Worm (Caenorhabditis elegans) whole organism, young adult: ENCODE measurements around the gene sru-20.

ENCODE experiments used
- B0035.1 ChIP-seq: sonication (generic microtip); optimal IDR thresholded peaks from 2 replicates; lab custom pipeline; 2016; ENCODE audit warnings: missing genetic modification characterization, mild to moderate bottlenecking, missing compliant biosample characterization, missing genotype, missing genetic modification reagents
- B0336.3 ChIP-seq: fragments of 200-800 bp; sonication (Bioruptor generic); IDR thresholded peaks from 2 replicates; pipeline ENCODE4 v1.3.6; 2022; ENCODE audit warnings: missing genetic modification characterization, missing compliant biosample characterization
- C06A6.2 ChIP-seq: fragments of 200-800 bp; sonication (Bioruptor generic); conservative IDR thresholded peaks from 2 replicates; pipeline ENCODE4 v1.3.6; 2022; ENCODE audit warnings: missing genetic modification characterization, missing compliant biosample characterization
- C17E4.6 ChIP-seq: fragments of 200-800 bp; sonication (Bioruptor generic); IDR thresholded peaks from 2 replicates; pipeline ENCODE4 v1.3.6; 2022; ENCODE audit warnings: missing genetic modification reagents, missing genetic modification characterization, missing compliant biosample characterization
- F23B12.7 ChIP-seq: sonication (generic microtip); optimal IDR thresholded peaks from 2 replicates; lab custom pipeline; 2017; ENCODE audit warnings: missing genetic modification characterization, mild to moderate bottlenecking, missing compliant biosample characterization, antibody characterized with exemption, moderate library complexity; ENCODE audit not compliant: insufficient read depth
- F33H1.4 ChIP-seq: fragments of 200-800 bp; sonication (Bioruptor generic); IDR thresholded peaks from 2 replicates; pipeline ENCODE4 v1.3.6; 2022; ENCODE audit warnings: missing genetic modification reagents, missing genetic modification characterization, missing compliant biosample characterization
- F57A8.1 ChIP-seq: fragments of 200-800 bp; sonication (Bioruptor generic); optimal IDR thresholded peaks from 2 replicates; lab custom pipeline; 2018; ENCODE audit warnings: mild to moderate bottlenecking, missing genetic modification characterization, moderate library complexity, missing compliant biosample characterization
- T26A5.8 ChIP-seq: sonication (generic microtip); optimal IDR thresholded peaks from 2 replicates; lab custom pipeline; 2016; ENCODE audit warnings: missing genetic modification characterization, missing compliant biosample characterization
- Y53F4B.3 ChIP-seq: fragments of 200-800 bp; sonication (Bioruptor generic); IDR thresholded peaks from 2 replicates; pipeline ENCODE4 v1.3.6; 2022; ENCODE audit warnings: missing genetic modification reagents, missing genetic modification characterization, missing compliant biosample characterization
- athp-1 ChIP-seq: sonication (generic microtip); optimal IDR thresholded peaks from 2 replicates; lab custom pipeline; 2017; ENCODE audit warnings: mild to moderate bottlenecking, missing genetic modification characterization, missing compliant biosample characterization
- attf-6 ChIP-seq: fragments of 200-800 bp; sonication (Bioruptor generic); IDR thresholded peaks from 2 replicates; pipeline ENCODE4 v1.3.6; 2022; ENCODE audit warnings: missing genetic modification reagents, missing genetic modification characterization, missing compliant biosample characterization
- bed-1 ChIP-seq: fragments of 200-800 bp; sonication (Bioruptor generic); IDR thresholded peaks from 2 replicates; pipeline ENCODE4 v1.3.6; 2022; ENCODE audit warnings: missing genetic modification reagents, missing genetic modification characterization, missing compliant biosample characterization
- ceh-27 ChIP-seq: fragments of 200-800 bp; sonication (Bioruptor generic); optimal IDR thresholded peaks from 2 replicates; lab custom pipeline; 2018; ENCODE audit warnings: mild to moderate bottlenecking, missing genetic modification characterization, moderate library complexity, missing compliant biosample characterization
- ceh-58 ChIP-seq: fragments of 200-800 bp; sonication (Bioruptor generic); IDR thresholded peaks from 2 replicates; pipeline ENCODE4 v1.3.6; 2022; ENCODE audit warnings: missing genetic modification characterization, missing compliant biosample characterization
- efl-1 ChIP-seq: fragments of 150-350 bp; optimal IDR thresholded peaks from 2 replicates; lab custom pipeline; 2014; ENCODE audit warnings: missing biosample characterization, missing genetic modification reagents, missing genetic modification characterization
- ekl-4 ChIP-seq: fragments of 200-800 bp; sonication (Bioruptor generic); IDR thresholded peaks from 2 replicates; pipeline ENCODE4 v1.3.6; 2022; ENCODE audit warnings: missing genetic modification reagents, missing genetic modification characterization, missing compliant biosample characterization
- hmg-1.2 ChIP-seq: fragments of 200-800 bp; sonication (Bioruptor generic); IDR thresholded peaks from 2 replicates; pipeline ENCODE4 v1.3.6; 2022; ENCODE audit warnings: missing genetic modification reagents, missing genetic modification characterization, missing compliant biosample characterization
- lag-1 ChIP-seq: fragments of 200-800 bp; sonication (Bioruptor generic); IDR thresholded peaks from 2 replicates; pipeline ENCODE4 v1.3.6; 2022; ENCODE audit warnings: missing genetic modification reagents, missing genetic modification characterization, missing compliant biosample characterization
- let-526 ChIP-seq: fragments of 200-800 bp; sonication (Bioruptor generic); IDR thresholded peaks from 2 replicates; pipeline ENCODE4 v1.3.6; 2022; ENCODE audit warnings: missing genetic modification reagents, missing genetic modification characterization, missing compliant biosample characterization
- lin-26 ChIP-seq: fragments of 200-800 bp; sonication (Bioruptor generic); IDR thresholded peaks from 2 replicates; pipeline ENCODE4 v1.3.6; 2022; ENCODE audit warnings: missing genetic modification reagents, missing genetic modification characterization, missing compliant biosample characterization
- lin-54 ChIP-seq: fragments of 200-800 bp; sonication (Bioruptor generic); optimal IDR thresholded peaks from 2 replicates; lab custom pipeline; 2018; ENCODE audit warnings: mild to moderate bottlenecking, missing genetic modification characterization, missing compliant biosample characterization
- lsy-27 ChIP-seq: sonication (generic microtip); optimal IDR thresholded peaks from 2 replicates; lab custom pipeline; 2017; ENCODE audit warnings: missing genetic modification characterization, mild to moderate bottlenecking, missing compliant biosample characterization, antibody characterized with exemption, missing genotype, borderline replicate concordance; ENCODE audit not compliant: insufficient read depth
- madf-10 ChIP-seq: sonication (generic microtip); optimal IDR thresholded peaks from 2 replicates; lab custom pipeline; 2016; ENCODE audit warnings: mild to moderate bottlenecking, missing genetic modification characterization, missing compliant biosample characterization
- madf-3 ChIP-seq: fragments of 200-800 bp; sonication (Bioruptor generic); IDR thresholded peaks from 2 replicates; pipeline ENCODE4 v1.3.6; 2022; ENCODE audit warnings: missing genetic modification reagents, missing genetic modification characterization, missing compliant biosample characterization
- mel-28 ChIP-seq: sonication (generic microtip); optimal IDR thresholded peaks from 2 replicates; lab custom pipeline; 2016; ENCODE audit warnings: borderline replicate concordance, mild to moderate bottlenecking, missing genetic modification characterization, missing compliant biosample characterization
- nfya-1 ChIP-seq: sonication (generic microtip); optimal IDR thresholded peaks from 2 replicates; lab custom pipeline; 2017; ENCODE audit warnings: antibody characterized with exemption, missing compliant biosample characterization, missing genetic modification characterization, borderline replicate concordance; ENCODE audit not compliant: insufficient read depth
- nhr-80 ChIP-seq: sonication (generic microtip); optimal IDR thresholded peaks from 2 replicates; lab custom pipeline; 2016; ENCODE audit warnings: missing genetic modification characterization, missing compliant biosample characterization
- pha-4 ChIP-seq: fragments of 150-350 bp; sonication (generic microtip); optimal IDR thresholded peaks from 2 replicates; lab custom pipeline; 2014; ENCODE audit warnings: missing biosample characterization, missing genetic modification reagents, missing genetic modification characterization
- rec-8 ChIP-seq, 2 experiments: sonication (generic microtip); optimal IDR thresholded peaks; 2 replicates each; lab custom pipeline; 2016; ENCODE audit warnings: mild to moderate bottlenecking in 2 of 2, missing genetic modification characterization in 2 of 2, missing genetic modification reagents in 2 of 2, missing genotype in 2 of 2, missing biosample characterization in 1 of 2, missing compliant biosample characterization in 1 of 2, moderate library complexity in 1 of 2
- sdz-38 ChIP-seq: sonication (generic microtip); optimal IDR thresholded peaks from 2 replicates; lab custom pipeline; 2016; ENCODE audit warnings: missing genotype, missing genetic modification characterization, missing compliant biosample characterization
- sea-2 ChIP-seq: fragments of 200-800 bp; sonication (Bioruptor generic); IDR thresholded peaks from 2 replicates; pipeline ENCODE4 v1.3.6; 2022; ENCODE audit warnings: missing genetic modification characterization, missing compliant biosample characterization
- snpc-3.4 ChIP-seq: sonication (generic microtip); optimal IDR thresholded peaks from 2 replicates; lab custom pipeline; 2017; ENCODE audit warnings: missing genetic modification characterization, mild to moderate bottlenecking, missing compliant biosample characterization, antibody characterized with exemption, moderate library complexity, missing genotype, missing genetic modification reagents
- somi-1 ChIP-seq: fragments of 200-800 bp; sonication (Bioruptor generic); optimal IDR thresholded peaks from 2 replicates; lab custom pipeline; 2018; ENCODE audit warnings: mild to moderate bottlenecking, missing genetic modification characterization, missing compliant biosample characterization
- unc-130 ChIP-seq: sonication (generic microtip); optimal IDR thresholded peaks from 2 replicates; lab custom pipeline; 2016; ENCODE audit warnings: missing genetic modification reagents, missing genetic modification characterization, missing compliant biosample characterization
- unc-62 ChIP-seq: fragments of 150-350 bp; optimal IDR thresholded peaks from 2 replicates; lab custom pipeline; 2014; ENCODE audit warnings: missing biosample characterization, missing genetic modification reagents, missing genetic modification characterization
- xnd-1 ChIP-seq: sonication (generic microtip); optimal IDR thresholded peaks from 2 replicates; lab custom pipeline; 2016; ENCODE audit warnings: missing genotype, missing genetic modification reagents, missing genetic modification characterization, missing compliant biosample characterization
- zim-3 ChIP-seq: sonication (generic microtip); optimal IDR thresholded peaks from 2 replicates; lab custom pipeline; 2017; ENCODE audit warnings: mild to moderate bottlenecking, missing genetic modification characterization, moderate library complexity, missing compliant biosample characterization
- ztf-25 ChIP-seq: fragments of 200-800 bp; sonication (Bioruptor generic); IDR thresholded peaks from 2 replicates; pipeline ENCODE4 v1.3.6; 2022; ENCODE audit warnings: missing genetic modification reagents, missing genetic modification characterization, missing compliant biosample characterization

Gene sru-20

DNA sequence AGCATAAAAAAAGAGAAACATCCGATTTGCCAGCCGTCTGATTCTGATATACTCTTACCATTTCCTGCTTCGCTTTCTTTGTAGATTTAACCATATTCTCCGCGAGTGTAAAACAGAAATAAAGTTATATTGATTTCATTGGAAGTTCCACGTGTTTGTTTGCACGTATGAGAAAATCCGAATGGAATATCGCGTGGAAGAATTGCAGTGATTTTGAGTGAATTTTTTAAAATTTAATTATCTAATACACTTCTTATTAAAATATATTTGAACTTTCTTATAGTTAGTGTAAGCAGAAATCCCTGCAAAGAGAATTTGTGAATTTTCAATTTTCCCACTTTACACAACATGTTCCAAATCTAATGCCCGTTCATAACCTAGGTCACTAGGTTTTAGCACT lies 35.8 kb downstream of the sru-20 start, which contains the start of gene F53B2.5:
Gene F53B2.5, minus strand, starts transcription at position 101 of the 400 bp plus-strand sequence.
- no peak for TF ChIP-seq bed-1 (GFP tag; lab: Robert Waterston, UW)
- TF ChIP-seq xnd-1 (tag; lab: Kevin White, UChicago): no peak
- TF ChIP-seq snpc-3.4: no peak
- TF ChIP-seq ceh-58: no peak
- no peak for TF ChIP-seq nfya-1
- TF ChIP-seq attf-6 (GFP tag; lab: Robert Waterston, UW): no peak
- no peak for TF ChIP-seq unc-130 (GFP tag; lab: Kevin White, UChicago)
- no peak for TF ChIP-seq lin-26
- no peak for TF ChIP-seq ekl-4
- TF ChIP-seq T26A5.8 (tag; lab: Kevin White, UChicago): no peak
- TF ChIP-seq Y53F4B.3 (GFP tag; lab: Robert Waterston, UW): no peak
- no peak for TF ChIP-seq madf-10 (tag; lab: Kevin White, UChicago)
- no peak for TF ChIP-seq madf-3 (GFP tag; lab: Robert Waterston, UW)
- no peak for TF ChIP-seq ceh-27
- TF ChIP-seq let-526 (GFP tag; lab: Robert Waterston, UW): no peak

DNA sequence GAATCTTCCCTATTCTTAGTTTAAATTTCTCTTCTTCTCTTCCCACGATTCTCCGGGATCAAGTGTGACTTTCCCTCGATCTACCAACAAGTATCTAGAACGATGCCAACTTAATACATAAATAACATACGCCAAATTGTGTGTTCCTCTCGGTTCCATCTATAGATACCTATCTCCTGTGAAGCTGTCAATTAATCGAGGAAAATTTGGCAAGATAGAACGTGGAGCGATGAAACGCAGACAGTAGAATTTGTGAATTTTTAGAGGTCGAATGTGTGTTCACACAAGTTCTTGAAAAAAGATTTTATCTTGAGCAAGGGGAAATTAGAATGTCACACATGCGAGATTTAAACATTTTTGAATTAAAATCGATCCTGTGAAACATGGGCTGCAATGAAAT lies 36.2 kb downstream of the sru-20 start:
- TF ChIP-seq ztf-25: no peak
- no peak for TF ChIP-seq C17E4.6
- no peak for TF ChIP-seq lag-1 (GFP tag; lab: Robert Waterston, UW)
- TF ChIP-seq mel-28 (tag; lab: Kevin White, UChicago): no peak
- TF ChIP-seq rec-8 (tag; optimal IDR thresholded peaks at IDR 0.05; lab: Kevin White, UChicago): no peak
- no peak for TF ChIP-seq lsy-27 (tag; lab: Kevin White, UChicago)
- no peak for TF ChIP-seq nhr-80 (tag; lab: Kevin White, UChicago)
- no peak for TF ChIP-seq ceh-27
- TF ChIP-seq F57A8.1: no peak
- no peak for TF ChIP-seq lin-54 (GFP tag; lab: Kevin White, UChicago)
- TF ChIP-seq B0336.3 (GFP tag; lab: Robert Waterston, UW): no peak
- no peak for TF ChIP-seq nfya-1
- no peak for TF ChIP-seq athp-1
- TF ChIP-seq F33H1.4: no peak
- TF ChIP-seq pha-4 (tag; lab: Kevin White, UChicago): no peak

DNA sequence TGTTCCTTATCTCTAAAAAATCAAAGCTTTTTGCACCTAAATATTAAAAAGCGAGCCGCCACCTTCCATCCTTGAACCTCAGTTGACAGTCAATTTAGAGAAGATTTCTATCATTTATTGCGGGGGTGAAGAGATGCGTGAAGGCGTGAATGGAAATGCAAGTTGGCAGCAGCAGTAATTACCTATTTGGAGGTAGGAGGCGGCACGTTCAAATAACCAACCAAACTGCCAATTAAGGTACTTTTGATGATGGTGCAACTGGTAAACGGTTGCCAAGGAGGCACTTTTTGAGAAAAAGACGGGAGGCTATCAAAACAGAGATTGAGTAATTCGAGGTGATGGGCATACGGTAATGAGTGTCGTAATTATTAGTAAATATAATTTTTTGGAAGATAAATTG lies 41.1 kb downstream of the sru-20 start:
- TF ChIP-seq efl-1 (GFP tag; lab: Kevin White, UChicago) (no peak), F23B12.7 (tag; lab: Kevin White, UChicago) (no peak), sea-2 (GFP tag; lab: Robert Waterston, UW) (no peak), F33H1.4 (no peak), unc-62 (no peak)

DNA sequence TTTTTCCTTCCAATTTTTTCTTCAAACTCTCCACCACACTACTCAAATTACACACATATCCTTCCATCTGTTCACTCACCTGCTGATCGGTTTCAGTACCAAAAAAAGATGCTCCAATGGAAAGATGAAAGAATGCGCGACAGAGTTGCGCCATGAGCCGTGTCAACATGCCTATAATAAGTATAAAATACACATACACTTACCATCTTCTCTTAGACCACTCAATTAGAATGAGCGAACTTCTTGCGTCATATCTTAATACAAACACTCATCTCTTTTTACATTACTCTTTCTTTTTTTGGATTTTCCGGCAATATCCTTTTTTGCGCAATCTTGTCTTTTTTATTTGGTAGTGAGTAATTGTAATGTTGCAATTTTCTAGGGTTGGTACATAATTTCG lies 42.4 kb downstream of the sru-20 start:
- TF ChIP-seq B0035.1 (tag; lab: Kevin White, UChicago) (no peak), zim-3 (tag; lab: Kevin White, UChicago) (no peak), lin-54 (GFP tag; lab: Kevin White, UChicago) (no peak), somi-1 (GFP tag; lab: Kevin White, UChicago) (no peak), C06A6.2 (GFP tag; lab: Robert Waterston, UW) (no peak), snpc-3.4 (no peak), ceh-58 (no peak), xnd-1 (tag; lab: Kevin White, UChicago) (no peak), sdz-38 (tag; lab: Kevin White, UChicago) (no peak), hmg-1.2 (GFP tag; lab: Robert Waterston, UW) (no peak), rec-8 (tag; optimal IDR thresholded peaks at IDR 0.05; lab: Kevin White, UChicago) (no peak)
